ENCODE assay signal across 6 fruit fly cellular contexts in genomic region chr3R:23356920-23357386, dm6.
A peak's percentile ranks its signal among the peaks of the same experiment; 100 is the strongest.
TF ChIP-seq lines count a peak whose summit lies in the region.

No protein-coding gene starts in this region.

- TF ChIP-seq CTCF in whole organism, embryonic (GFP tag; optimal IDR thresholded peaks at IDR 0.05; lab: Kevin White, UChicago) = no peak

TF ChIP-seq in whole organism, 6 proteins besides CTCF, POLR2A, EP300 and RAD21:
- TF ChIP-seq usp (GFP tag; optimal IDR thresholded peaks at IDR 0.05; lab: Kevin White, UChicago) = no peak
- no peak for TF ChIP-seq CG8478 (optimal IDR thresholded peaks at IDR 0.05; lab: Kevin White, UChicago)
- TF ChIP-seq pan (optimal IDR thresholded peaks at IDR 0.05; lab: Kevin White, UChicago) = peak; percentile 86
- TF ChIP-seq EcR (GFP tag; optimal IDR thresholded peaks at IDR 0.05; lab: Kevin White, UChicago) = no peak
- no peak for TF ChIP-seq psq (optimal IDR thresholded peaks at IDR 0.05; lab: Kevin White, UChicago)

TF ChIP-seq in whole organism, adult, 20 proteins besides CTCF, POLR2A, EP300 and RAD21 (continues in another document):
- TF ChIP-seq Mnt (GFP tag; optimal IDR thresholded peaks at IDR 0.05; lab: Kevin White, UChicago) (no peak), CG14711 (tag; optimal IDR thresholded peaks at IDR 0.05; lab: Kevin White, UChicago) (peak; percentile 78), CG1620 (GFP tag; optimal IDR thresholded peaks at IDR 0.05; lab: Kevin White, UChicago) (no peak), cnc (optimal IDR thresholded peaks at IDR 0.05; lab: Kevin White, UChicago) (no peak), toe (GFP tag; optimal IDR thresholded peaks at IDR 0.05; lab: Kevin White, UChicago) (no peak), kay (GFP tag; lab: Kevin White, UChicago; ENCODE audit: borderline replicate concordance) (no peak), pad (GFP tag; optimal IDR thresholded peaks at IDR 0.05; lab: Kevin White, UChicago) (no peak), Crg-1 (GFP tag; optimal IDR thresholded peaks at IDR 0.05; lab: Kevin White, UChicago) (no peak), CG12768 (GFP tag; optimal IDR thresholded peaks at IDR 0.05; lab: Kevin White, UChicago) (peak; percentile 40), Clk (GFP tag; optimal IDR thresholded peaks at IDR 0.05; lab: Kevin White, UChicago) (no peak), CG7045 (GFP tag; optimal IDR thresholded peaks at IDR 0.05; lab: Kevin White, UChicago) (peak; percentile 63), CG33017 (tag; optimal IDR thresholded peaks at IDR 0.05; lab: Kevin White, UChicago) (peak; percentile 81), bab1 (GFP tag; optimal IDR thresholded peaks at IDR 0.05; lab: Kevin White, UChicago) (no peak), cic (GFP tag; optimal IDR thresholded peaks at IDR 0.05; lab: Kevin White, UChicago) (no peak), CG5204 (GFP tag; optimal IDR thresholded peaks at IDR 0.05; lab: Kevin White, UChicago) (no peak), CG11617 (GFP tag; optimal IDR thresholded peaks at IDR 0.05; lab: Kevin White, UChicago) (peak; percentile 65), tj (GFP tag; optimal IDR thresholded peaks at IDR 0.05; lab: Kevin White, UChicago) (no peak), Hr96 (GFP tag; optimal IDR thresholded peaks at IDR 0.05; lab: Kevin White, UChicago) (no peak)

TF ChIP-seq in whole organism, embryonic, 481 proteins besides CTCF, POLR2A, EP300 and RAD21 (continues in another document):
- TF ChIP-seq zfh1 (GFP tag; IDR thresholded peaks at IDR 0.05; lab: Robert Waterston, UW) = peak; percentile 76
- no peak for TF ChIP-seq Bgb (GFP tag; IDR thresholded peaks at IDR 0.05; lab: Robert Waterston, UW; ENCODE audit: partially characterized antibody)
- TF ChIP-seq lmd (GFP tag; IDR thresholded peaks at IDR 0.05; lab: Robert Waterston, UW) = peak; percentile 79
- TF ChIP-seq bowl (GFP tag; IDR thresholded peaks at IDR 0.05; lab: Robert Waterston, UW) = peak; percentile 40; the same call in 1 of the 2 replicates
- TF ChIP-seq cato (GFP tag; optimal IDR thresholded peaks at IDR 0.05; lab: Kevin White, UChicago; ENCODE audit: borderline replicate concordance) = peak; percentile 68
- peak; percentile 67 for TF ChIP-seq CG3847 (GFP tag; IDR thresholded peaks at IDR 0.05; lab: Robert Waterston, UW)
- peak; percentile 56 for TF ChIP-seq CG3065 (GFP tag; optimal IDR thresholded peaks at IDR 0.05; lab: Kevin White, UChicago)
- peak; percentile 68 for TF ChIP-seq CG13123 (GFP tag; optimal IDR thresholded peaks at IDR 0.05; lab: Kevin White, UChicago)
- TF ChIP-seq lola (GFP tag; optimal IDR thresholded peaks at IDR 0.05; lab: Kevin White, UChicago) = peak in 1 of 3 experiments; percentile 90
- peak; percentile 25; the same call in 1 of the 2 replicates for TF ChIP-seq chm (GFP tag; IDR thresholded peaks at IDR 0.05; lab: Robert Waterston, UW)
- TF ChIP-seq dmrt99B (tag; optimal IDR thresholded peaks at IDR 0.05; lab: Kevin White, UChicago) = peak; percentile 93
- TF ChIP-seq CG5953 (GFP tag; IDR thresholded peaks at IDR 0.05; lab: Robert Waterston, UW) = no peak; the same call in 1 of the 2 replicates
- TF ChIP-seq Kr (GFP tag; optimal IDR thresholded peaks at IDR 0.05; lab: Kevin White, UChicago) = no peak
- peak; percentile 70; the same call in 1 of the 2 replicates for TF ChIP-seq al (GFP tag; IDR thresholded peaks at IDR 0.05; lab: Robert Waterston, UW)
- no peak for TF ChIP-seq mirr (GFP tag; optimal IDR thresholded peaks at IDR 0.05; lab: Kevin White, UChicago)
- no peak for TF ChIP-seq HLH54F (GFP tag; optimal IDR thresholded peaks at IDR 0.05; lab: Kevin White, UChicago)
- TF ChIP-seq BEAF-32 (GFP tag; optimal IDR thresholded peaks at IDR 0.05; lab: Kevin White, UChicago) = no peak

TF ChIP-seq in whole organism, prepupa, 60 proteins besides CTCF, POLR2A, EP300 and RAD21 (continues in another document):
- TF ChIP-seq Gug (GFP tag; IDR thresholded peaks at IDR 0.05; lab: Robert Waterston, UW) (peak; percentile 48; the same call in 1 of the 2 replicates), CG3919 (GFP tag; optimal IDR thresholded peaks at IDR 0.05; lab: Kevin White, UChicago) (peak; percentile 75), CG31627 (GFP tag; optimal IDR thresholded peaks at IDR 0.05; lab: Kevin White, UChicago) (peak; percentile 39), CG32006 (GFP tag; optimal IDR thresholded peaks at IDR 0.05; lab: Kevin White, UChicago) (peak; percentile 91), lz (GFP tag; optimal IDR thresholded peaks at IDR 0.05; lab: Kevin White, UChicago) (peak; percentile 48), Ets96B (tag; optimal IDR thresholded peaks at IDR 0.05; lab: Kevin White, UChicago) (peak; percentile 62), net (GFP tag; optimal IDR thresholded peaks at IDR 0.05; lab: Kevin White, UChicago) (peak; percentile 68), CG6854 (GFP tag; optimal IDR thresholded peaks at IDR 0.05; lab: Kevin White, UChicago) (no peak), fkh (GFP tag; optimal IDR thresholded peaks at IDR 0.05; lab: Kevin White, UChicago) (peak; percentile 34), fd59A (GFP tag; optimal IDR thresholded peaks at IDR 0.05; lab: Kevin White, UChicago) (peak; percentile 25), CG8632 (GFP tag; optimal IDR thresholded peaks at IDR 0.05; lab: Kevin White, UChicago) (peak; percentile 85), acj6 (GFP tag; optimal IDR thresholded peaks at IDR 0.05; lab: Kevin White, UChicago) (peak; percentile 78), Eip75B (GFP tag; optimal IDR thresholded peaks at IDR 0.05; lab: Kevin White, UChicago) (peak; percentile 27), svp (GFP tag; lab: Kevin White, UChicago) (peak; percentile 68), Eip78C (GFP tag; lab: Kevin White, UChicago) (peak; percentile 92), pdm3 (GFP tag; optimal IDR thresholded peaks at IDR 0.05; lab: Kevin White, UChicago) (peak; percentile 55), cyc (GFP tag; optimal IDR thresholded peaks at IDR 0.05; lab: Kevin White, UChicago) (peak; percentile 22), ss (GFP tag; optimal IDR thresholded peaks at IDR 0.05; lab: Kevin White, UChicago) (peak; percentile 57 to 68), CG15336 (GFP tag; IDR thresholded peaks at IDR 0.05; lab: Robert Waterston, UW) (peak; percentile 93)

TF ChIP-seq in whole organism, pupa, 21 proteins besides CTCF, POLR2A, EP300 and RAD21 (continues in another document):
- TF ChIP-seq CG17806 (tag; optimal IDR thresholded peaks at IDR 0.05; lab: Kevin White, UChicago) (peak; percentile 74), Snoo (tag; optimal IDR thresholded peaks at IDR 0.05; lab: Kevin White, UChicago) (peak; percentile 57), Ets98B (GFP tag; IDR thresholded peaks at IDR 0.05; lab: Robert Waterston, UW) (peak; percentile 64; the same call in 1 of the 2 replicates), EcR (GFP tag; optimal IDR thresholded peaks at IDR 0.05; lab: Kevin White, UChicago) (no peak), CG13204 (GFP tag; optimal IDR thresholded peaks at IDR 0.05; lab: Kevin White, UChicago) (no peak), CG12605 (GFP tag; IDR thresholded peaks at IDR 0.05; lab: Robert Waterston, UW) (peak; percentile 80), CG8159 (tag; optimal IDR thresholded peaks at IDR 0.05; lab: Kevin White, UChicago) (peak; percentile 81), rn (GFP tag; IDR thresholded peaks at IDR 0.05; lab: Robert Waterston, UW) (0 out of 2 replicates have a peak, but pooled peaks have one; percentile 20), D1 (tag; optimal IDR thresholded peaks at IDR 0.05; lab: Kevin White, UChicago) (no peak), CG14655 (GFP tag; optimal IDR thresholded peaks at IDR 0.05; lab: Kevin White, UChicago) (peak; percentile 63), CG34367 (tag; optimal IDR thresholded peaks at IDR 0.05; lab: Kevin White, UChicago) (peak; percentile 79), CG15710 (tag; optimal IDR thresholded peaks at IDR 0.05; lab: Kevin White, UChicago) (peak; percentile 85), CG32121 (GFP tag; IDR thresholded peaks at IDR 0.05; lab: Robert Waterston, UW) (peak; percentile 76), CG10348 (GFP tag; IDR thresholded peaks at IDR 0.05; lab: Robert Waterston, UW) (peak; percentile 12; the same call in 1 of the 2 replicates), Pif1B (GFP tag; optimal IDR thresholded peaks at IDR 0.05; lab: Kevin White, UChicago) (peak; percentile 49), CG4496 (GFP tag; IDR thresholded peaks at IDR 0.05; lab: Robert Waterston, UW) (peak; percentile 78), CG8301 (tag; optimal IDR thresholded peaks at IDR 0.05; lab: Kevin White, UChicago) (peak; percentile 75), gl (tag; optimal IDR thresholded peaks at IDR 0.05; lab: Kevin White, UChicago) (no peak), CG9948 (tag; optimal IDR thresholded peaks at IDR 0.05; lab: Kevin White, UChicago) (peak; percentile 75)

TF ChIP-seq in whole organism, wandering third instar larva, 38 proteins besides CTCF, POLR2A, EP300 and RAD21:
- peak; percentile 53 for TF ChIP-seq woc (GFP tag; optimal IDR thresholded peaks at IDR 0.05; lab: Kevin White, UChicago)
- TF ChIP-seq OdsH (GFP tag; optimal IDR thresholded peaks at IDR 0.05; lab: Kevin White, UChicago) = peak; percentile 83
- peak; percentile 27 for TF ChIP-seq fru (GFP tag; optimal IDR thresholded peaks at IDR 0.05; lab: Kevin White, UChicago)
- TF ChIP-seq rgr (GFP tag; optimal IDR thresholded peaks at IDR 0.05; lab: Kevin White, UChicago) = peak; percentile 80
- peak; percentile 85 for TF ChIP-seq Sp1 (GFP tag; optimal IDR thresholded peaks at IDR 0.05; lab: Kevin White, UChicago)
- no peak for TF ChIP-seq Dif (GFP tag; optimal IDR thresholded peaks at IDR 0.05; lab: Kevin White, UChicago; ENCODE audit: partially characterized antibody)
- TF ChIP-seq Rel (GFP tag; optimal IDR thresholded peaks at IDR 0.05; lab: Kevin White, UChicago) = no peak
- peak; percentile 28 for TF ChIP-seq Rel (tag; optimal IDR thresholded peaks at IDR 0.05; lab: Kevin White, UChicago)
- TF ChIP-seq lola (GFP tag; optimal IDR thresholded peaks at IDR 0.05; lab: Kevin White, UChicago) = no peak
- peak in 1 of 2 experiments; percentile 75 for TF ChIP-seq foxo (GFP tag; optimal IDR thresholded peaks at IDR 0.05; lab: Kevin White, UChicago)
- TF ChIP-seq h (GFP tag; optimal IDR thresholded peaks at IDR 0.05; lab: Kevin White, UChicago) = peak; percentile 68
- TF ChIP-seq sv (GFP tag; optimal IDR thresholded peaks at IDR 0.05; lab: Kevin White, UChicago) = peak; percentile 38
- no peak for TF ChIP-seq usp (GFP tag; optimal IDR thresholded peaks at IDR 0.05; lab: Kevin White, UChicago)
- peak; percentile 79 for TF ChIP-seq HLH106 (tag; optimal IDR thresholded peaks at IDR 0.05; lab: Kevin White, UChicago)
- TF ChIP-seq Mio (GFP tag; optimal IDR thresholded peaks at IDR 0.05; lab: Kevin White, UChicago) = no peak
- peak; percentile 78 for TF ChIP-seq psq (GFP tag; optimal IDR thresholded peaks at IDR 0.05; lab: Kevin White, UChicago)
- peak; percentile 28 for TF ChIP-seq dmrt93B (GFP tag; optimal IDR thresholded peaks at IDR 0.05; lab: Kevin White, UChicago)
